Fruit fly (Drosophila melanogaster): Measurements from ENCODE around the gene fzy.
A peak's percentile ranks its signal among the peaks of the same experiment; 100 is the strongest.

fzy gene

dm6 chr2L:16310648-16311047, at the start of gene fzy, which contains the start of gene cni:
Gene fzy, plus strand, starts transcription at chr2L:16310956.
Gene cni, minus strand, starts transcription at chr2L:16310726.
- TF ChIP-seq CG17801 (GFP tag; optimal IDR thresholded peaks at IDR 0.05; ENCODE audit: partially characterized antibody), result peak; percentile 23

- TF ChIP-seq CG17801 (GFP tag; optimal IDR thresholded peaks at IDR 0.05; ENCODE audit: partially characterized antibody), result no peak
These were observed 49.1 kb upstream of the fzy start, which contains the start of the genes twe and CG4935 for dm6 chr2L:16261576-16262217. Gene twe, minus strand, starts transcription at chr2L:16261877. Gene CG4935, plus strand, starts transcription at chr2L:16262141.

dm6 chr2L:16263723-16264122, 47.0 kb upstream of the fzy start:
- no peak for TF ChIP-seq CG17801 (GFP tag; optimal IDR thresholded peaks at IDR 0.05; ENCODE audit: partially characterized antibody)

- no peak for TF ChIP-seq CG17801 (GFP tag; optimal IDR thresholded peaks at IDR 0.05; ENCODE audit: partially characterized antibody)
These were observed 43.3 kb upstream of the fzy start for dm6 chr2L:16267159-16268065.

dm6 chr2L:16268107-16268539, 42.6 kb upstream of the fzy start:
- peak; percentile 65 for TF ChIP-seq CG17801 (GFP tag; optimal IDR thresholded peaks at IDR 0.05; ENCODE audit: partially characterized antibody)

- no peak for TF ChIP-seq CG17801 (GFP tag; optimal IDR thresholded peaks at IDR 0.05; ENCODE audit: partially characterized antibody)
These were observed 41.9 kb upstream of the fzy start for dm6 chr2L:16268869-16269231.

dm6 chr2L:16269232-16270134, 41.3 kb upstream of the fzy start:
- peak; percentile 90 for TF ChIP-seq CG17801 (GFP tag; optimal IDR thresholded peaks at IDR 0.05; ENCODE audit: partially characterized antibody)

- peak; percentile 43 for TF ChIP-seq CG17801 (GFP tag; optimal IDR thresholded peaks at IDR 0.05; ENCODE audit: partially characterized antibody)
These were observed 39.9 kb upstream of the fzy start for dm6 chr2L:16270667-16271485.

- TF ChIP-seq CG17801 (GFP tag; optimal IDR thresholded peaks at IDR 0.05; ENCODE audit: partially characterized antibody), result no peak
These were observed 39.3 kb upstream of the fzy start for dm6 chr2L:16271486-16271806.

dm6 chr2L:16272730-16273129, 38.0 kb upstream of the fzy start:
- TF ChIP-seq CG17801 (GFP tag; optimal IDR thresholded peaks at IDR 0.05; ENCODE audit: partially characterized antibody), result no peak

- peak; percentile 35 for TF ChIP-seq CG17801 (GFP tag; optimal IDR thresholded peaks at IDR 0.05; ENCODE audit: partially characterized antibody)
These were observed 37.3 kb upstream of the fzy start for dm6 chr2L:16273439-16273838.

- TF ChIP-seq CG17801 (GFP tag; optimal IDR thresholded peaks at IDR 0.05; ENCODE audit: partially characterized antibody), result no peak
These were observed 36.7 kb upstream of the fzy start for dm6 chr2L:16274100-16274499.

dm6 chr2L:16275177-16275808, 35.5 kb upstream of the fzy start:
- no peak for TF ChIP-seq CG17801 (GFP tag; optimal IDR thresholded peaks at IDR 0.05; ENCODE audit: partially characterized antibody)

- no peak for TF ChIP-seq CG17801 (GFP tag; optimal IDR thresholded peaks at IDR 0.05; ENCODE audit: partially characterized antibody)
These were observed 35.0 kb upstream of the fzy start for dm6 chr2L:16275809-16276178.

Data from ovary, adult (tissue).